Worm (Caenorhabditis elegans): ENCODE results near the gene AC3.12.

The AC3.12 gene

DNA sequence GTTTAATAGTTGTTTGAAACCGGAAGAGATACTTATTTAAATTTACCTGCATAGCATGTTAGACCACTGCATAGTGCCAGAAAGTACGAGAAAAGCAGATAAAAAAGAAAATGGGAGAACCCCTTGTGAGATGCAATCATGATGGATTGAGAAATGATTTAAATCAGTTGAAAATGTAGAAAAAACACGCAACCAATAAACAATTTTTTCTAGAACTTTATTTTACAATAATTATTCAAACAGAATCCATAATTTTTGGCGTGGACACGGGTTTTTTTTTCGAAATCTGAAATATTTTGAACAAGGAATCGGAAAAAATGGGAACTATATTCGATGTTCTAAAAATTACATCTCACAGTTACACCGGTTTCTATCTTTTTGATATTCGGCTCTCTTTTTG lies at the start of gene AC3.12:
Gene AC3.12 (minus strand): TSS at position 101 of the 400 bp plus-strand sequence.
- TF ChIP-seq unc-62 (GFP tag; optimal IDR thresholded peaks at IDR 0.05) = no peak

DNA sequence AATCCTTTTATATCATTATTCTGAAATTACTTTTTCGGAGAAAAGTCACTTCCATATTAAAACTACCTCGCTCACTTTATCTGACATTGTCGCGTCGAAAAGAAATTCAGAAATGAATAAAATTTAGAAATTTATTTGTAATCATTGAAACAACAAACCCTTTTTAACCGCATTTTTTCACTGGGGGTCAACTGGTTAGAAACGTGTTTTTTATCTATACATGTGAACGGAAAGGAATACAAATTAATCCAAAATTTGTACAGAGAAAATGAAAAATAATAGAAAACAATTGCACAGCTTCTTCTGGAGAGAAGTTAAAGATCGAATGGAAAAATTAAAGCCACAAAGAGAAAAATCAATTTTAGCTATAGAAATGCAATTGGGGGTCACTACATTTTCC lies 49.4 kb upstream of the AC3.12 start, which contains the start of gene tag-314:
Gene tag-314 (minus strand): TSS at position 101 of the 400 bp plus-strand sequence.
- TF ChIP-seq unc-62 (GFP tag; optimal IDR thresholded peaks at IDR 0.05) = no peak

- TF ChIP-seq unc-62 (GFP tag; optimal IDR thresholded peaks at IDR 0.05) = no peak
Measured at ce11 chrV:10426253-10426652, 47.1 kb upstream of the AC3.12 start, which contains the start of gene apc-10. TSS of gene apc-10 (minus strand) at chrV:10426353.

ce11 chrV:10425098-10425497 lies 45.9 kb upstream of the AC3.12 start, which contains the start of gene col-12:
TSS of gene col-12 (minus strand) at chrV:10425198.
- no peak for TF ChIP-seq unc-62 (GFP tag; optimal IDR thresholded peaks at IDR 0.05)

ce11 chrV:10423511-10423910 lies 44.3 kb upstream of the AC3.12 start:
- TF ChIP-seq unc-62 (GFP tag; optimal IDR thresholded peaks at IDR 0.05) = no peak

ce11 chrV:10421802-10422201 lies 42.6 kb upstream of the AC3.12 start, which contains the start of gene col-13:
TSS of gene col-13 (minus strand) at chrV:10421902.
- no peak for TF ChIP-seq unc-62 (GFP tag; optimal IDR thresholded peaks at IDR 0.05)

DNA sequence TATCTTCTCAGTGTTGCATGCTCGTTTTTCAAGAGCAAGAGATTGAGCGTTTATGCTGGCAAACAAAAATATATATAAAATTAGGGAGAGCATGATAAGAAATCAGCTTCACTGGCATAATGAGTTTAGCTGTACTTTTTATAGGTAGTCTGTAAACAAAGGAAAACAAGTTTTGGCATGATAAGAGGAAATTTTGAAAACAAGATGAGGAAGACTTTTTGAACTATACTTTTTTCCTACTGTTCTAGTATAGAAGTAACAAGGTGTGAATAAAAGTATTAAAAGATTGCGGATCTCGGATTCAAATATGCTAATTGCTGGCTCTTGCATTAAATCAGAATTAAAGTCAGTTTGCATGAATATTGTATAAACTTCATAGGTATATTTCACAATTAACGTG lies 39.8 kb upstream of the AC3.12 start, which contains the start of gene F15H10.5:
Gene F15H10.5 (minus strand): TSS at position 101 of the 400 bp plus-strand sequence.
- no peak for TF ChIP-seq unc-62 (GFP tag; optimal IDR thresholded peaks at IDR 0.05)

DNA sequence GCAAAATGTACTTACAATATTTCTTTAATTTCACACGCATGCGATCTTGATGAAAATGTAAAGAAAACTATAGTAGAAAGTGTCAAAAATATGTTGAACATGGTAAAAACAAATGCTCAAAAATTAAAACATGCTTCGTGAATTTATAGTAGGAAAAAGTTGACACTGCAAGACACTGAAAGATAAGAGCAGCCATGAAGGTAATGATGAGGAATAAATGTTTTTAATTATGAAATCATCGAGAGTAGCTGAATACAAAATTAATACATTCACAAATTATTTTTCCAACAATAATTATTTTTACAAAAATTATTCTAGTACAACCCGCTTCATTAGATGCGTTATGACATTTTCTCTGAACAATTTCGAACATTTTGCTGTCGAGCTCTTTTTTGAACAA lies 37.7 kb upstream of the AC3.12 start, which contains the start of gene F15H10.10:
Gene F15H10.10 (minus strand): TSS at position 101 of the 400 bp plus-strand sequence.
- TF ChIP-seq unc-62 (GFP tag; optimal IDR thresholded peaks at IDR 0.05) = no peak

DNA sequence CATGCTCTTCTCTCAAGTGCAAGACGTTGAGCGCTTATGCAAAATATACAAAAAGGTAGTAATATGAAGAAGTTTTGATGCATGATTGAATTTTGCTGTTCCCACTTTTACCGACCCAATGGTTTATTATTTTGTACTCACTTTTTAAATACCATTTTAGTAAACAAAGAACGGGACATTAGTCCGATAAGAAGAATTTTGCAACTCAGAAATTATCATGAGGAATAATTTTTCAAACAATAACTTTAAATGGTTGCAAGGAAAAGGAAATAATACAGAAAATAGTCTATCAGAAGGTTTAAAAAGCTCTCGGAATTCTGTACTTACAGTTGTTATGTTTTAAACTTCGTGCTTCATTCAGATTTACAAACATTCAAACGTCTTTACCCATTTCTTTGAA lies 35.4 kb upstream of the AC3.12 start, which contains the start of gene F15H10.9:
Gene F15H10.9 (minus strand): TSS at position 101 of the 400 bp plus-strand sequence.
- no peak for TF ChIP-seq unc-62 (GFP tag; optimal IDR thresholded peaks at IDR 0.05)

ce11 chrV:10410030-10410713 lies 31.0 kb upstream of the AC3.12 start, which contains the start of gene F15H10.12:
TSS of gene F15H10.12 (minus strand) at chrV:10410080.
- no peak for TF ChIP-seq unc-62 (GFP tag; optimal IDR thresholded peaks at IDR 0.05)

ce11 chrV:10406313-10406712 lies 27.1 kb upstream of the AC3.12 start, which contains the start of gene F15H10.7:
TSS of gene F15H10.7 (minus strand) at chrV:10406413.
- no peak for TF ChIP-seq unc-62 (GFP tag; optimal IDR thresholded peaks at IDR 0.05)

ce11 chrV:10404701-10405100 lies 25.5 kb upstream of the AC3.12 start:
- TF ChIP-seq unc-62 (GFP tag; optimal IDR thresholded peaks at IDR 0.05) = no peak

DNA sequence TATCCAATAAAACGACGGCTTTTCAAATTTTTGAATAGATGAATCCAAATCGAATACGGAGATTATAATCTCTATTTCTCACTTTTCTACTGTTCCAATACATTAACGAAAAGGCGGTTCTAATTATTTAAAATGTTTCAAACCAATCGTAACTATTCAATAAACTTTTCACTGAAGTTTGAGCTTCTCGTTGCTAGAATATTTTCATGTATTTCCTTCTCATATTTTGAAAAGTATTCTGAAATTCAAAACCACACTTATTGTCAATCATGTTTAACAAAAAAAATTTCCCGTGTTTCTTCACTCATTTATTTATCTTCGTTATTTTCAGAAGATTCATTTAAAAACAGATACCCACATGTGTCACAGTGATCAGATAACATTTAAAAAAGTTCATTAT lies 23.6 kb upstream of the AC3.12 start, which contains the start of gene F15H10.8:
Gene F15H10.8 (minus strand): TSS at position 101 of the 400 bp plus-strand sequence.
- TF ChIP-seq unc-62 (GFP tag; optimal IDR thresholded peaks at IDR 0.05) = no peak

DNA sequence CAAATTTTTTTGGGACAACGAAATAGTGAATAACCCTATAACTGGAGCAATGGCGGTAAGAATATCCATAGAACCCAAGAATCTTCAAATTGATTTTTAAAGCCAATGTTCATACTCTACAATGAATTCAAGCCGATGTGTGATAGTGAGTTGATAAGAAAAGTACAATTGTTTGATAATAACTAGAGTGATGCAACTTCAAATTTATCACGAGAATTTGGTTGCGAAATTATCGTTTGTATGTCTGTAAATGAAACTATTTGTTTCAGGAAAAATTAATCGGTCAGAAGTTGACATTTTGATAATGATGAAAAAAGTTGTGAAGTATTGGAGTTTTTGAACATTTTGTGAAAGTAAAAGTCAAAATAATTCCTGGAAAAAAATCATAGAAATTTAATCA lies 20.1 kb upstream of the AC3.12 start:
- no peak for TF ChIP-seq unc-62 (GFP tag; optimal IDR thresholded peaks at IDR 0.05)

ce11 chrV:10398431-10398830 lies 19.2 kb upstream of the AC3.12 start, which contains the start of gene ugt-2:
TSS of gene ugt-2 (plus strand) at chrV:10398801.
- no peak for TF ChIP-seq unc-62 (GFP tag; optimal IDR thresholded peaks at IDR 0.05)

ce11 chrV:10395173-10395766 lies 16.1 kb upstream of the AC3.12 start, which contains the start of the genes col-151 and ugt-1:
TSS of gene col-151 (minus strand) at chrV:10395223.
TSS of gene ugt-1 (plus strand) at chrV:10395663.
- no peak for TF ChIP-seq unc-62 (GFP tag; optimal IDR thresholded peaks at IDR 0.05)

Measured in whole organism, dauer.